Worm (Caenorhabditis elegans) whole organism, L2 larva: ENCODE measurements around the gene Y7A5A.6.

ENCODE experiments used
- aly-2 ChIP-seq: fragments of 150-350 bp; optimal IDR thresholded peaks from 2 replicates; lab custom pipeline; 2014; ENCODE audit warnings: missing biosample characterization, missing genetic modification characterization
- ama-1 ChIP-seq: fragments of 150-350 bp; optimal IDR thresholded peaks from 2 replicates; lab custom pipeline; 2018; ENCODE audit warnings: inconsistent platforms
- lin-13 ChIP-seq: fragments of 150-350 bp; optimal IDR thresholded peaks from 2 replicates; lab custom pipeline; 2014; ENCODE audit warnings: missing biosample characterization, missing genetic modification reagents, missing genetic modification characterization
- lsy-2 ChIP-seq, 2 experiments: fragments of 150-350 bp in 1 of 2; sonication (generic microtip) in 1 of 2; optimal IDR thresholded peaks; 2 replicates each; lab custom pipeline; 2014 to 2017; ENCODE audit warnings: missing biosample characterization in 2 of 2, missing genetic modification characterization in 2 of 2
- nhr-11 ChIP-seq: fragments of 150-350 bp; optimal IDR thresholded peaks from 2 replicates; lab custom pipeline; 2014; ENCODE audit warnings: missing biosample characterization, missing genetic modification characterization
- nhr-237 ChIP-seq: fragments of 150-350 bp; optimal IDR thresholded peaks from 2 replicates; lab custom pipeline; 2014; ENCODE audit warnings: missing biosample characterization, missing genetic modification characterization
- nhr-6 ChIP-seq: fragments of 150-350 bp; optimal IDR thresholded peaks from 2 replicates; lab custom pipeline; 2014; ENCODE audit warnings: missing biosample characterization, missing genetic modification characterization
- snpc-4 ChIP-seq: fragments of 150-350 bp; optimal IDR thresholded peaks from 2 replicates; lab custom pipeline; 2014; ENCODE audit warnings: missing biosample characterization, missing genetic modification characterization
- unc-39 ChIP-seq: fragments of 150-350 bp; optimal IDR thresholded peaks from 2 replicates; lab custom pipeline; 2014; ENCODE audit warnings: missing biosample characterization, missing genetic modification characterization
- unc-62 ChIP-seq: fragments of 150-350 bp; optimal IDR thresholded peaks from 2 replicates; lab custom pipeline; 2014; ENCODE audit warnings: missing biosample characterization, missing genetic modification reagents, missing genetic modification characterization

ce11 chrX:15766861-15767260, 32.6 kb downstream of the Y7A5A.6 start:
- TF ChIP-seq lin-13 (GFP tag; lab: Kevin White, UChicago) (no peak), nhr-237 (tag; lab: Kevin White, UChicago) (no peak), unc-62 (GFP tag; lab: Kevin White, UChicago) (no peak), ama-1 (lab: Kevin White, UChicago) (no peak), snpc-4 (tag; lab: Kevin White, UChicago) (no peak), unc-39 (tag; lab: Kevin White, UChicago) (no peak), nhr-6 (tag; lab: Kevin White, UChicago) (no peak), lsy-2 (tag; optimal IDR thresholded peaks at IDR 0.05; lab: Kevin White, UChicago) (no peak), aly-2 (tag; lab: Kevin White, UChicago) (no peak), nhr-11 (no peak)
